Worm (Caenorhabditis elegans) whole organism, L1 larva: ENCODE measurements around the gene idpb-5.
A peak's percentile ranks its signal among the peaks of the same experiment; 100 is the strongest.

Experiments
- Y116A8C.19 ChIP-seq: sonication (generic microtip); optimal IDR thresholded peaks from 2 replicates; lab custom pipeline; 2016; ENCODE audit warnings: missing compliant biosample characterization, missing genetic modification characterization, borderline replicate concordance
- ceh-8 ChIP-seq: fragments of 200-800 bp; sonication (Bioruptor generic); optimal IDR thresholded peaks from 2 replicates; lab custom pipeline; 2018; ENCODE audit warnings: mild to moderate bottlenecking, missing genetic modification characterization, moderate library complexity, missing compliant biosample characterization
- hlh-4 ChIP-seq: sonication (generic microtip); optimal IDR thresholded peaks from 2 replicates; lab custom pipeline; 2016; ENCODE audit warnings: mild to moderate bottlenecking, missing genetic modification characterization, missing compliant biosample characterization
- lin-13 ChIP-seq: fragments of 150-350 bp; optimal IDR thresholded peaks from 2 replicates; lab custom pipeline; 2014; ENCODE audit warnings: missing biosample characterization, missing genetic modification reagents, missing genetic modification characterization
- lir-3 ChIP-seq: sonication (generic microtip); optimal IDR thresholded peaks from 2 replicates; lab custom pipeline; 2016; ENCODE audit warnings: mild to moderate bottlenecking, missing genetic modification characterization, moderate library complexity, missing compliant biosample characterization; ENCODE audit not compliant: poor library complexity
- skn-1 ChIP-seq: fragments of 150-350 bp; optimal IDR thresholded peaks from 2 replicates; lab custom pipeline; 2014; ENCODE audit warnings: missing biosample characterization, missing genetic modification characterization
- sox-4 ChIP-seq: sonication (generic microtip); optimal IDR thresholded peaks from 2 replicates; lab custom pipeline; 2016; ENCODE audit warnings: missing genetic modification characterization, missing compliant biosample characterization
- swsn-7 ChIP-seq: sonication (generic microtip); optimal IDR thresholded peaks from 2 replicates; lab custom pipeline; 2016; ENCODE audit warnings: missing genetic modification characterization, missing compliant biosample characterization
- unc-62 ChIP-seq: fragments of 150-350 bp; optimal IDR thresholded peaks from 2 replicates; lab custom pipeline; 2014; ENCODE audit warnings: missing biosample characterization, missing genetic modification reagents, missing genetic modification characterization
- zag-1 ChIP-seq: fragments of 150-350 bp; optimal IDR thresholded peaks from 2 replicates; lab custom pipeline; 2014; ENCODE audit warnings: missing biosample characterization, missing genetic modification characterization
- ztf-4 ChIP-seq: fragments of 150-350 bp; optimal IDR thresholded peaks from 2 replicates; lab custom pipeline; 2014; ENCODE audit warnings: missing biosample characterization, missing genetic modification characterization

DNA sequence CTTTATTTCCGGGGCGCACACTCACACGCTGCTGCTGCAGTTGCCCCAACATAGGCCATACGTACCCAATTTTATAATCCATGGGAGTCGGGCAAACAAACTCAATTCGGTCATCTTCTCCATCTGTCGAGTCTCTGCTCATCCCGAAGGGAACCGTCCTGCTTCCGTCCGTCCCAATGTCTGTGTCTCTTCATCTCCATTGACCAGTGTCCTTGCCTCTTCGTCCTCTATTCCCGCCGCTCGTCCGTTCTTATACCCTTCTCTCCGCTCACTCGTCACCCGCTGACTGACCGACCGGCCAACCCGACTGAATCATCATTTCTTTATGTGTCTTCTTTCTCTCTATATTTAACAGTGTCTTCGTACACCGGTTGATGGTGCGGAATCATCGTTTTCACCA is 5.5 kb downstream of the idpb-5 start:
- TF ChIP-seq zag-1 (no peak), hlh-4 (tag; lab: Kevin White, UChicago) (no peak), skn-1 (tag; lab: Kevin White, UChicago) (peak; percentile 59), swsn-7 (tag; lab: Kevin White, UChicago) (peak; percentile 17), ceh-8 (no peak), Y116A8C.19 (tag; lab: Kevin White, UChicago) (no peak), lir-3 (tag; lab: Kevin White, UChicago) (no peak), lin-13 (no peak), sox-4 (no peak), ztf-4 (tag; lab: Kevin White, UChicago) (no peak), unc-62 (GFP tag; lab: Kevin White, UChicago) (no peak)
